Worm (Caenorhabditis elegans) whole organism, young adult: ENCODE results near the gene F55E10.1.

Experiments
- B0261.1 ChIP-seq: sonication (generic microtip); optimal IDR thresholded peaks from 2 replicates; lab custom pipeline; 2016; ENCODE audit warnings: mild to moderate bottlenecking, missing genetic modification characterization, moderate library complexity, missing compliant biosample characterization
- F10E7.11 ChIP-seq: sonication (generic microtip); optimal IDR thresholded peaks from 2 replicates; lab custom pipeline; 2017; ENCODE audit warnings: mild to moderate bottlenecking, missing genetic modification characterization, moderate library complexity, missing compliant biosample characterization
- F23B12.7 ChIP-seq: sonication (generic microtip); optimal IDR thresholded peaks from 2 replicates; lab custom pipeline; 2017; ENCODE audit warnings: missing genetic modification characterization, mild to moderate bottlenecking, missing compliant biosample characterization, antibody characterized with exemption, moderate library complexity; ENCODE audit not compliant: insufficient read depth
- F37B4.10 ChIP-seq: fragments of 200-800 bp; sonication (Bioruptor generic); IDR thresholded peaks from 2 replicates; pipeline ENCODE4 v1.3.6; 2022; ENCODE audit warnings: missing genetic modification characterization, missing compliant biosample characterization
- F39B2.1 ChIP-seq: fragments of 200-800 bp; sonication (Bioruptor generic); IDR thresholded peaks from 2 replicates; pipeline ENCODE4 v1.3.6; 2022; ENCODE audit warnings: missing genetic modification reagents, missing genetic modification characterization, missing compliant biosample characterization
- T07F8.4 ChIP-seq: sonication (generic microtip); optimal IDR thresholded peaks from 2 replicates; lab custom pipeline; 2016; ENCODE audit warnings: mild to moderate bottlenecking, missing genetic modification characterization, moderate library complexity, missing compliant biosample characterization
- Y53F4B.3 ChIP-seq: fragments of 200-800 bp; sonication (Bioruptor generic); IDR thresholded peaks from 2 replicates; pipeline ENCODE4 v1.3.6; 2022; ENCODE audit warnings: missing genetic modification reagents, missing genetic modification characterization, missing compliant biosample characterization
- Y53G8AR.9 ChIP-seq: fragments of 200-800 bp; sonication (Bioruptor generic); conservative IDR thresholded peaks from 2 replicates; pipeline ENCODE4 v1.3.6; 2022; ENCODE audit warnings: missing genetic modification reagents, missing genetic modification characterization, missing compliant biosample characterization
- Y56A3A.18 ChIP-seq: fragments of 200-800 bp; sonication (Bioruptor generic); IDR thresholded peaks from 2 replicates; pipeline ENCODE4 v1.3.6; 2022; ENCODE audit warnings: missing genetic modification reagents, missing genetic modification characterization, missing compliant biosample characterization
- Y67H2A.10 ChIP-seq: fragments of 200-800 bp; sonication (Bioruptor generic); conservative IDR thresholded peaks from 2 replicates; pipeline ENCODE4 v1.3.6; 2022; ENCODE audit warnings: missing genetic modification reagents, missing genetic modification characterization, missing compliant biosample characterization
- Y79H2A.3 ChIP-seq: fragments of 200-800 bp; sonication (Bioruptor generic); conservative IDR thresholded peaks from 2 replicates; pipeline ENCODE4 v1.3.6; 2022; ENCODE audit warnings: missing genetic modification reagents, missing genetic modification characterization, missing compliant biosample characterization
- Y95B8A.8 ChIP-seq: fragments of 200-800 bp; sonication (Bioruptor generic); IDR thresholded peaks from 2 replicates; pipeline ENCODE4 v1.3.6; 2022; ENCODE audit warnings: missing genetic modification reagents, missing genetic modification characterization, missing compliant biosample characterization
- atf-7 ChIP-seq: sonication (generic microtip); optimal IDR thresholded peaks from 2 replicates; lab custom pipeline; 2017; ENCODE audit warnings: mild to moderate bottlenecking, missing genetic modification characterization, missing compliant biosample characterization
- athp-1 ChIP-seq: sonication (generic microtip); optimal IDR thresholded peaks from 2 replicates; lab custom pipeline; 2017; ENCODE audit warnings: mild to moderate bottlenecking, missing genetic modification characterization, missing compliant biosample characterization
- attf-6 ChIP-seq: fragments of 200-800 bp; sonication (Bioruptor generic); IDR thresholded peaks from 2 replicates; pipeline ENCODE4 v1.3.6; 2022; ENCODE audit warnings: missing genetic modification reagents, missing genetic modification characterization, missing compliant biosample characterization
- ccch-3 ChIP-seq: fragments of 200-800 bp; sonication (Bioruptor generic); optimal IDR thresholded peaks from 2 replicates; lab custom pipeline; 2018; ENCODE audit warnings: mild to moderate bottlenecking, missing genetic modification characterization, missing compliant biosample characterization
- ceh-100 ChIP-seq: fragments of 200-800 bp; sonication (Bioruptor generic); IDR thresholded peaks from 2 replicates; pipeline ENCODE4 v1.3.6; 2022; ENCODE audit warnings: missing genetic modification reagents, missing genetic modification characterization, missing compliant biosample characterization
- die-1 ChIP-seq: sonication (generic microtip); optimal IDR thresholded peaks from 2 replicates; lab custom pipeline; 2016; ENCODE audit warnings: missing genotype, mild to moderate bottlenecking, missing genetic modification characterization, missing compliant biosample characterization
- dox-1 ChIP-seq: fragments of 200-800 bp; sonication (Bioruptor generic); IDR thresholded peaks from 2 replicates; pipeline ENCODE4 v1.3.6; 2022; ENCODE audit warnings: missing genetic modification reagents, missing genetic modification characterization, missing compliant biosample characterization
- egl-44 ChIP-seq: fragments of 200-800 bp; sonication (Bioruptor generic); IDR thresholded peaks from 2 replicates; pipeline ENCODE4 v1.3.6; 2022; ENCODE audit warnings: missing genetic modification reagents, missing genetic modification characterization, missing compliant biosample characterization
- ekl-4 ChIP-seq: fragments of 200-800 bp; sonication (Bioruptor generic); IDR thresholded peaks from 2 replicates; pipeline ENCODE4 v1.3.6; 2022; ENCODE audit warnings: missing genetic modification reagents, missing genetic modification characterization, missing compliant biosample characterization
- him-1 ChIP-seq: sonication (generic microtip); optimal IDR thresholded peaks from 2 replicates; lab custom pipeline; 2016; ENCODE audit warnings: missing genotype, missing genetic modification reagents, missing genetic modification characterization, missing compliant biosample characterization
- hmg-20 ChIP-seq: fragments of 200-800 bp; sonication (Bioruptor generic); IDR thresholded peaks from 2 replicates; pipeline ENCODE4 v1.3.6; 2022; ENCODE audit warnings: missing genetic modification reagents, missing genetic modification characterization, missing compliant biosample characterization
- hrde-1 ChIP-seq: sonication (generic microtip); optimal IDR thresholded peaks from 2 replicates; lab custom pipeline; 2016; ENCODE audit warnings: missing genetic modification characterization, mild to moderate bottlenecking, missing compliant biosample characterization, moderate library complexity, missing genotype, missing genetic modification reagents, borderline replicate concordance
- let-607 ChIP-seq, 2 experiments: fragments of 200-800 bp in 1 of 2; sonication (Bioruptor generic) in 1 of 2; sonication (generic microtip) in 1 of 2; optimal IDR thresholded peaks; 2 replicates each; lab custom pipeline; 2016 to 2018; ENCODE audit warnings: mild to moderate bottlenecking in 2 of 2, missing compliant biosample characterization in 2 of 2, missing genetic modification characterization in 2 of 2, moderate library complexity in 2 of 2, missing genotype in 1 of 2
- lin-26 ChIP-seq: fragments of 200-800 bp; sonication (Bioruptor generic); IDR thresholded peaks from 2 replicates; pipeline ENCODE4 v1.3.6; 2022; ENCODE audit warnings: missing genetic modification reagents, missing genetic modification characterization, missing compliant biosample characterization
- lin-54 ChIP-seq: fragments of 200-800 bp; sonication (Bioruptor generic); optimal IDR thresholded peaks from 2 replicates; lab custom pipeline; 2018; ENCODE audit warnings: mild to moderate bottlenecking, missing genetic modification characterization, missing compliant biosample characterization
- madf-10 ChIP-seq: sonication (generic microtip); optimal IDR thresholded peaks from 2 replicates; lab custom pipeline; 2016; ENCODE audit warnings: mild to moderate bottlenecking, missing genetic modification characterization, missing compliant biosample characterization
- mcd-1 ChIP-seq: fragments of 200-800 bp; sonication (Bioruptor generic); IDR thresholded peaks from 2 replicates; pipeline ENCODE4 v1.3.6; 2022; ENCODE audit warnings: missing genetic modification reagents, missing genetic modification characterization, missing compliant biosample characterization
- mes-4 ChIP-seq: sonication (generic microtip); optimal IDR thresholded peaks from 2 replicates; lab custom pipeline; 2016; ENCODE audit warnings: missing genotype, missing genetic modification characterization, missing compliant biosample characterization
- nfya-1 ChIP-seq: sonication (generic microtip); optimal IDR thresholded peaks from 2 replicates; lab custom pipeline; 2017; ENCODE audit warnings: antibody characterized with exemption, missing compliant biosample characterization, missing genetic modification characterization, borderline replicate concordance; ENCODE audit not compliant: insufficient read depth
- nhr-90 ChIP-seq: sonication (generic microtip); optimal IDR thresholded peaks from 2 replicates; lab custom pipeline; 2016; ENCODE audit warnings: missing genotype, mild to moderate bottlenecking, missing genetic modification characterization, missing compliant biosample characterization
- pbrm-1 ChIP-seq: fragments of 200-800 bp; sonication (Bioruptor generic); IDR thresholded peaks from 2 replicates; pipeline ENCODE4 v1.3.6; 2022; ENCODE audit warnings: missing genetic modification reagents, missing genetic modification characterization, missing compliant biosample characterization
- pha-4 ChIP-seq: fragments of 150-350 bp; sonication (generic microtip); optimal IDR thresholded peaks from 2 replicates; lab custom pipeline; 2014; ENCODE audit warnings: missing biosample characterization, missing genetic modification reagents, missing genetic modification characterization
- rcor-1 ChIP-seq: fragments of 200-800 bp; sonication (Bioruptor generic); IDR thresholded peaks from 2 replicates; pipeline ENCODE4 v1.3.6; 2022; ENCODE audit warnings: missing genetic modification reagents, missing genetic modification characterization, missing compliant biosample characterization
- rec-8 ChIP-seq, 2 experiments: sonication (generic microtip); optimal IDR thresholded peaks; 2 replicates each; lab custom pipeline; 2016; ENCODE audit warnings: mild to moderate bottlenecking in 2 of 2, missing genetic modification characterization in 2 of 2, missing genetic modification reagents in 2 of 2, missing genotype in 2 of 2, missing biosample characterization in 1 of 2, missing compliant biosample characterization in 1 of 2, moderate library complexity in 1 of 2
- rpc-1 ChIP-seq, 2 experiments: fragments of 150-350 bp in 1 of 2; sonication (generic microtip) in 1 of 2; optimal IDR thresholded peaks; 2 replicates each; lab custom pipeline; 2014 to 2018; ENCODE audit warnings: missing biosample characterization in 1 of 2, missing genetic modification characterization in 1 of 2, missing genetic modification reagents in 1 of 2, missing genotype in 1 of 2
- snpc-1.1 ChIP-seq: sonication (generic microtip); optimal IDR thresholded peaks from 2 replicates; lab custom pipeline; 2017; ENCODE audit warnings: missing genetic modification characterization, mild to moderate bottlenecking, missing compliant biosample characterization, antibody characterized with exemption, moderate library complexity, missing genotype, missing genetic modification reagents; ENCODE audit not compliant: insufficient read depth
- snpc-1.3 ChIP-seq: sonication (generic microtip); optimal IDR thresholded peaks from 2 replicates; lab custom pipeline; 2017; ENCODE audit warnings: missing genetic modification characterization, mild to moderate bottlenecking, missing compliant biosample characterization, antibody characterized with exemption, moderate library complexity, missing genotype, missing genetic modification reagents; ENCODE audit not compliant: insufficient read depth
- snpc-3.4 ChIP-seq: sonication (generic microtip); optimal IDR thresholded peaks from 2 replicates; lab custom pipeline; 2017; ENCODE audit warnings: missing genetic modification characterization, mild to moderate bottlenecking, missing compliant biosample characterization, antibody characterized with exemption, moderate library complexity, missing genotype, missing genetic modification reagents
- snpc-4 ChIP-seq, 5 experiments: fragments of 150-350 bp in 1 of 5; sonication (generic microtip) in 4 of 5; optimal IDR thresholded peaks; 2 replicates each; lab custom pipeline; 2014 to 2018; ENCODE audit warnings: missing genetic modification characterization in 5 of 5, missing biosample characterization in 3 of 5, antibody characterized with exemption in 2 of 5, mild to moderate bottlenecking in 2 of 5, missing compliant biosample characterization in 2 of 5, missing genotype in 2 of 5, moderate library complexity in 2 of 5, missing genetic modification reagents in 1 of 5
- tbp1 ChIP-seq: fragments of 200-800 bp; sonication (Bioruptor generic); optimal IDR thresholded peaks from 2 replicates; lab custom pipeline; 2018; ENCODE audit warnings: mild to moderate bottlenecking, missing genetic modification characterization, missing compliant biosample characterization
- ztf-18 ChIP-seq: sonication (generic microtip); optimal IDR thresholded peaks from 2 replicates; lab custom pipeline; 2016; ENCODE audit warnings: missing genotype, mild to moderate bottlenecking, missing genetic modification characterization, missing compliant biosample characterization
- ztf-28 ChIP-seq: fragments of 200-800 bp; sonication (Bioruptor generic); IDR thresholded peaks from 2 replicates; pipeline ENCODE4 v1.3.6; 2022; ENCODE audit warnings: missing genetic modification reagents, missing genetic modification characterization, missing compliant biosample characterization

Gene F55E10.1

DNA sequence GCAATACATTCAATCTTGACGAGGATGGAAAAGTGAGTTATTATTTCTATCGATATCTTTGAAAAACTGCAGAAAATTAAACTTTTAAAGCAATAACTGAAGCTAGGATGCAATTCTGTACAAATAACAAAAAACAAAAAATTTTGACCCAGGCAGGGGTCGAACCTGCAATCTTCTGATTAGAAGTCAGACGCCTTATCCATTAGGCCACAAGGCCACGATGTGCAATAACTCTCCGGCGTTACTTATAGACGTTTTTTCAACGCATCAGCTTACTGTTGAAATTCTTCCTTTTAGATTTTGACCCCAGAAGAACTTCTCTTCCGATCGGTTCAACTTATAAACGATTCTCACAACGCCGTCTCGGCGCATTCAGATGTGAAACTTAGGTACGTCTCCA, 39.9 kb downstream of the F55E10.1 start:
- TF ChIP-seq snpc-3.4 (tag; lab: Kevin White, UChicago): peak; percentile 74
- TF ChIP-seq ekl-4 (GFP tag; lab: Robert Waterston, UW): peak; percentile 28; the same call in 1 of the 2 replicates
- 0 out of 2 replicates have a peak, but pooled peaks have one; percentile 30 for TF ChIP-seq F39B2.1 (GFP tag; lab: Robert Waterston, UW)
- TF ChIP-seq atf-7 (tag; lab: Kevin White, UChicago): no peak
- peak; percentile 45; the same call in 1 of the 2 replicates for TF ChIP-seq ceh-100 (GFP tag; lab: Robert Waterston, UW)
- TF ChIP-seq die-1: peak; percentile 87
- no peak for TF ChIP-seq Y67H2A.10
- TF ChIP-seq hrde-1 (tag; lab: Kevin White, UChicago): peak; percentile 52
- peak; percentile 51 for TF ChIP-seq athp-1 (tag; lab: Kevin White, UChicago)
- no peak for TF ChIP-seq ccch-3 (GFP tag; lab: Kevin White, UChicago)
- TF ChIP-seq pbrm-1 (GFP tag; lab: Robert Waterston, UW): peak; percentile 89
- TF ChIP-seq Y53F4B.3 (GFP tag; lab: Robert Waterston, UW): no peak
- TF ChIP-seq snpc-1.1: no peak
- 0 out of 2 replicates have a peak, but pooled peaks have one; percentile 53 for TF ChIP-seq Y56A3A.18 (GFP tag; lab: Robert Waterston, UW)
- TF ChIP-seq him-1 (tag; lab: Kevin White, UChicago): peak; percentile 63
- TF ChIP-seq mes-4 (tag; lab: Kevin White, UChicago): peak; percentile 50
- TF ChIP-seq rec-8 (tag; optimal IDR thresholded peaks at IDR 0.05; lab: Kevin White, UChicago): peak; percentile 24 to 59
- 0 out of 2 replicates have a peak, but pooled peaks have one; percentile 27 for TF ChIP-seq ztf-28
- peak; percentile 80 for TF ChIP-seq nhr-90
- TF ChIP-seq tbp1 (GFP tag; lab: Kevin White, UChicago): peak; percentile 95
- peak; percentile 27; the same call in 1 of the 2 replicates for TF ChIP-seq attf-6
- TF ChIP-seq rpc-1 (optimal IDR thresholded peaks at IDR 0.05; lab: Kevin White, UChicago): peak; percentile 86
- peak; percentile 96 for TF ChIP-seq rpc-1 (tag; optimal IDR thresholded peaks at IDR 0.05; lab: Kevin White, UChicago)
- TF ChIP-seq F10E7.11: peak; percentile 26
- 0 out of 2 replicates have a peak, but pooled peaks have one; percentile 16 for TF ChIP-seq Y53G8AR.9 (GFP tag; lab: Robert Waterston, UW)
- TF ChIP-seq mcd-1 (GFP tag; lab: Robert Waterston, UW): no peak
- TF ChIP-seq hmg-20: 0 out of 2 replicates have a peak, but pooled peaks have one; percentile 13
- peak; percentile 54; the same call in 1 of the 2 replicates for TF ChIP-seq dox-1 (GFP tag; lab: Robert Waterston, UW)
- peak; percentile 43 for TF ChIP-seq T07F8.4
- TF ChIP-seq pha-4 (tag; lab: Kevin White, UChicago): no peak
- peak; percentile 59 for TF ChIP-seq madf-10
- TF ChIP-seq snpc-1.3 (tag; lab: Kevin White, UChicago): no peak
- TF ChIP-seq snpc-4 (GFP tag; optimal IDR thresholded peaks at IDR 0.05; lab: Kevin White, UChicago): peak; percentile 65
- TF ChIP-seq snpc-4 (tag; optimal IDR thresholded peaks at IDR 0.05; lab: Kevin White, UChicago): peak in 2 of 4 experiments; percentile 44 to 61
- peak; percentile 24 for TF ChIP-seq lin-54 (GFP tag; lab: Kevin White, UChicago)
- peak; percentile 46 for TF ChIP-seq ztf-18
- peak in 1 of 2 experiments; percentile 34 for TF ChIP-seq let-607 (tag; optimal IDR thresholded peaks at IDR 0.05; lab: Kevin White, UChicago)
- TF ChIP-seq rcor-1 (GFP tag; lab: Robert Waterston, UW): 0 out of 2 replicates have a peak, but pooled peaks have one; percentile 22
- no peak for TF ChIP-seq nfya-1 (tag; lab: Kevin White, UChicago)
- TF ChIP-seq B0261.1 (tag; lab: Kevin White, UChicago): peak; percentile 89
- no peak for TF ChIP-seq Y95B8A.8 (GFP tag; lab: Robert Waterston, UW)
- TF ChIP-seq Y79H2A.3 (GFP tag; lab: Robert Waterston, UW): no peak
- peak; percentile 40 for TF ChIP-seq F23B12.7 (tag; lab: Kevin White, UChicago)
- TF ChIP-seq lin-26 (GFP tag; lab: Robert Waterston, UW): peak; percentile 89
- no peak for TF ChIP-seq F37B4.10 (GFP tag; lab: Robert Waterston, UW)
- TF ChIP-seq egl-44 (GFP tag; lab: Robert Waterston, UW): 0 out of 2 replicates have a peak, but pooled peaks have one; percentile 47
